Fruit fly (Drosophila melanogaster) whole organism, embryonic: ENCODE data around the gene CG43293.

ENCODE experiments used
- Blimp-1 ChIP-seq: fragments of 200-800 bp; sonication (Bioruptor generic); optimal IDR thresholded peaks from 3 replicates; lab custom pipeline; 2018; ENCODE audit warnings: missing biosample characterization, missing genetic modification characterization, mild to moderate bottlenecking, moderate library complexity, missing genetic modification reagents
- CG10959 ChIP-seq: fragments of 200-800 bp; sonication (Bioruptor generic); IDR thresholded peaks from 2 replicates; pipeline ENCODE4 v1.3.6; 2022; ENCODE audit warnings: missing biosample characterization, missing genetic modification characterization
- CG12104 ChIP-seq: fragments of 200-800 bp; sonication (Bioruptor generic); optimal IDR thresholded peaks from 3 replicates; lab custom pipeline; 2016; ENCODE audit warnings: missing biosample characterization, missing genetic modification characterization
- CG12155 ChIP-seq: fragments of 200-800 bp; sonication (Bioruptor generic); optimal IDR thresholded peaks from 3 replicates; lab custom pipeline; 2016; ENCODE audit warnings: missing biosample characterization, missing genetic modification characterization
- CG12219 ChIP-seq: fragments of 200-800 bp; sonication (Bioruptor generic); optimal IDR thresholded peaks from 3 replicates; lab custom pipeline; 2018; ENCODE audit warnings: missing biosample characterization, mild to moderate bottlenecking, missing genetic modification characterization
- CG13894 ChIP-seq: fragments of 200-800 bp; sonication (Bioruptor generic); optimal IDR thresholded peaks from 3 replicates; lab custom pipeline; 2018; ENCODE audit warnings: missing biosample characterization, mild to moderate bottlenecking, missing genetic modification characterization, moderate library complexity
- CG14667 ChIP-seq: fragments of 200-800 bp; sonication (Bioruptor generic); IDR thresholded peaks from 2 replicates; pipeline ENCODE4 v1.3.6; 2022; ENCODE audit warnings: missing biosample characterization, missing genetic modification characterization
- CG14965 ChIP-seq: fragments of 200-800 bp; sonication (Bioruptor generic); optimal IDR thresholded peaks from 2 replicates; lab custom pipeline; 2016; ENCODE audit warnings: missing biosample characterization, missing genetic modification characterization, borderline replicate concordance
- CG1603 ChIP-seq: fragments of 200-800 bp; sonication (Bioruptor generic); optimal IDR thresholded peaks from 2 replicates; lab custom pipeline; 2019; ENCODE audit warnings: missing biosample characterization, mild to moderate bottlenecking, missing genetic modification characterization, moderate library complexity
- CG1647 ChIP-seq: fragments of 200-800 bp; sonication (Bioruptor generic); optimal IDR thresholded peaks from 3 replicates; lab custom pipeline; 2016; ENCODE audit warnings: missing biosample characterization, missing genetic modification characterization
- CG17829 ChIP-seq: fragments of 200-800 bp; optimal IDR thresholded peaks from 2 replicates; lab custom pipeline; 2019; ENCODE audit warnings: missing biosample characterization, mild to moderate bottlenecking, missing genetic modification characterization, moderate library complexity
- CG1832 ChIP-seq: fragments of 200-800 bp; sonication (Bioruptor generic); optimal IDR thresholded peaks from 2 replicates; lab custom pipeline; 2017; ENCODE audit warnings: missing biosample characterization, mild to moderate bottlenecking, missing genetic modification characterization, inconsistent platforms
- CG30403 ChIP-seq: fragments of 200-800 bp; sonication (Bioruptor generic); optimal IDR thresholded peaks from 3 replicates; lab custom pipeline; 2016; ENCODE audit warnings: missing biosample characterization, missing genetic modification characterization
- CG5180 ChIP-seq: fragments of 200-800 bp; sonication (Bioruptor generic); optimal IDR thresholded peaks from 3 replicates; lab custom pipeline; 2017; ENCODE audit warnings: missing biosample characterization, missing genetic modification characterization, mild to moderate bottlenecking, moderate library complexity, missing genetic modification reagents
- CG6175 ChIP-seq: fragments of 200-800 bp; sonication (Bioruptor generic); IDR thresholded peaks from 3 replicates; pipeline ENCODE4 v1.3.6; 2022; ENCODE audit warnings: missing biosample characterization, missing genetic modification characterization
- CG6791 ChIP-seq: fragments of 200-800 bp; sonication (Bioruptor generic); IDR thresholded peaks from 3 replicates; pipeline ENCODE4 v1.3.6; 2022; ENCODE audit warnings: missing biosample characterization, missing genetic modification characterization; ENCODE audit not compliant: partially characterized antibody
- CG6854 ChIP-seq: fragments of 200-800 bp; sonication (Bioruptor generic); optimal IDR thresholded peaks from 3 replicates; lab custom pipeline; 2017; ENCODE audit warnings: missing biosample characterization, mild to moderate bottlenecking, missing genetic modification characterization
- CG7963 ChIP-seq: fragments of 200-800 bp; sonication (Bioruptor generic); IDR thresholded peaks from 3 replicates; pipeline ENCODE4 v1.3.6; 2022; ENCODE audit warnings: missing biosample characterization, missing genetic modification characterization; ENCODE audit not compliant: partially characterized antibody
- CG8290 ChIP-seq, 3 experiments: fragments of 200-800 bp; sonication (Bioruptor generic); optimal IDR thresholded peaks; 2 replicates each; lab custom pipeline; 2016 to 2019; ENCODE audit warnings: missing biosample characterization in 3 of 3, missing genetic modification characterization in 3 of 3, mild to moderate bottlenecking in 2 of 3, moderate library complexity in 1 of 3
- Camta ChIP-seq: fragments of 200-800 bp; sonication (Bioruptor generic); optimal IDR thresholded peaks from 2 replicates; lab custom pipeline; 2016; ENCODE audit warnings: missing biosample characterization, missing genetic modification characterization
- Dp ChIP-seq: fragments of 200-800 bp; sonication (Bioruptor generic); optimal IDR thresholded peaks from 2 replicates; lab custom pipeline; 2018; ENCODE audit warnings: missing biosample characterization, mild to moderate bottlenecking, missing genetic modification characterization, moderate library complexity
- E2f2 ChIP-seq: fragments of 200-800 bp; sonication (Bioruptor generic); IDR thresholded peaks from 2 replicates; pipeline ENCODE4 v1.3.6; 2022; ENCODE audit warnings: missing biosample characterization, missing genetic modification characterization
- Ets97D ChIP-seq: fragments of 200-800 bp; sonication (Bioruptor generic); optimal IDR thresholded peaks from 3 replicates; lab custom pipeline; 2016; ENCODE audit warnings: missing biosample characterization, missing genetic modification characterization
- HmgZ ChIP-seq: fragments of 200-800 bp; sonication (Bioruptor generic); optimal IDR thresholded peaks from 2 replicates; lab custom pipeline; 2018; ENCODE audit warnings: missing biosample characterization, mild to moderate bottlenecking, missing genetic modification characterization
- Lim3 ChIP-seq: fragments of 200-800 bp; sonication (Bioruptor generic); IDR thresholded peaks from 2 replicates; pipeline ENCODE4 v1.3.6; 2022; ENCODE audit warnings: missing biosample characterization, missing genetic modification characterization
- Mad ChIP-seq: fragments of 200-800 bp; sonication (Bioruptor generic); optimal IDR thresholded peaks from 2 replicates; lab custom pipeline; 2016; ENCODE audit warnings: missing biosample characterization, missing genetic modification characterization
- Mrtf ChIP-seq: fragments of 200-800 bp; sonication (Bioruptor generic); IDR thresholded peaks from 3 replicates; pipeline ENCODE4 v1.3.6; 2022; ENCODE audit warnings: missing biosample characterization, missing genetic modification characterization
- NC2β ChIP-seq: fragments of 200-800 bp; sonication (Bioruptor generic); optimal IDR thresholded peaks from 2 replicates; lab custom pipeline; 2016; ENCODE audit warnings: missing biosample characterization, missing genetic modification characterization
- Nf-YB ChIP-seq: fragments of 200-800 bp; sonication (Bioruptor generic); optimal IDR thresholded peaks from 3 replicates; lab custom pipeline; 2019; ENCODE audit warnings: missing biosample characterization, mild to moderate bottlenecking, missing genetic modification characterization, moderate library complexity
- Vsx1 ChIP-seq: fragments of 200-800 bp; sonication (Bioruptor generic); optimal IDR thresholded peaks from 2 replicates; lab custom pipeline; 2017; ENCODE audit warnings: missing biosample characterization, mild to moderate bottlenecking, missing genetic modification characterization, missing genetic modification reagents
- amos ChIP-seq: fragments of 200-800 bp; sonication (Bioruptor generic); IDR thresholded peaks from 2 replicates; pipeline ENCODE4 v1.3.6; 2022; ENCODE audit warnings: missing biosample characterization, missing genetic modification characterization; ENCODE audit not compliant: partially characterized antibody
- ap ChIP-seq: fragments of 200-800 bp; sonication (Bioruptor generic); IDR thresholded peaks from 2 replicates; pipeline ENCODE4 v1.3.6; 2022; ENCODE audit warnings: missing biosample characterization, missing genetic modification characterization
- cad ChIP-seq: fragments of >200 bp; optimal IDR thresholded peaks from 2 replicates; lab custom pipeline; 2017; ENCODE audit warnings: missing biosample characterization, missing genetic modification characterization
- chif ChIP-seq, 2 experiments: fragments of 200-800 bp; sonication (Bioruptor generic); optimal IDR thresholded peaks; 3 replicates each; lab custom pipeline; 2016; ENCODE audit warnings: missing biosample characterization in 2 of 2, missing genetic modification characterization in 2 of 2
- dmrt99B ChIP-seq: fragments of 200-800 bp; sonication (Bioruptor generic); optimal IDR thresholded peaks from 2 replicates; lab custom pipeline; 2018; ENCODE audit warnings: missing biosample characterization, mild to moderate bottlenecking, missing genetic modification characterization, moderate library complexity
- dysf ChIP-seq: fragments of 200-800 bp; sonication (Bioruptor generic); IDR thresholded peaks from 3 replicates; pipeline ENCODE4 v1.3.6; 2022; ENCODE audit warnings: missing biosample characterization, missing genetic modification characterization
- eve ChIP-seq, 2 experiments: fragments of >200 bp; optimal IDR thresholded peaks; 2 replicates each; lab custom pipeline; 2017; ENCODE audit warnings: missing biosample characterization in 2 of 2, missing genetic modification characterization in 2 of 2
- fd64A ChIP-seq: fragments of 200-800 bp; sonication (Bioruptor generic); optimal IDR thresholded peaks from 3 replicates; lab custom pipeline; 2018; ENCODE audit warnings: missing biosample characterization, mild to moderate bottlenecking, missing genetic modification characterization
- fru ChIP-seq: fragments of >200 bp; optimal IDR thresholded peaks from 2 replicates; lab custom pipeline; 2017
- gcm2 ChIP-seq: fragments of 200-800 bp; sonication (Bioruptor generic); optimal IDR thresholded peaks from 2 replicates; lab custom pipeline; 2016; ENCODE audit warnings: missing biosample characterization, missing genetic modification characterization
- grau ChIP-seq: fragments of 200-800 bp; optimal IDR thresholded peaks from 3 replicates; lab custom pipeline; 2019; ENCODE audit warnings: missing biosample characterization, mild to moderate bottlenecking, missing genetic modification characterization, moderate library complexity
- klu ChIP-seq: fragments of 200-800 bp; sonication (Bioruptor generic); IDR thresholded peaks from 2 replicates; pipeline ENCODE4 v1.3.6; 2022; ENCODE audit warnings: missing biosample characterization, missing genetic modification characterization
- lmd ChIP-seq: fragments of 200-800 bp; sonication (Bioruptor generic); IDR thresholded peaks from 2 replicates; pipeline ENCODE4 v1.3.6; 2022; ENCODE audit warnings: missing biosample characterization, missing genetic modification characterization
- oc ChIP-seq: fragments of 200-800 bp; sonication (Bioruptor generic); optimal IDR thresholded peaks from 2 replicates; lab custom pipeline; 2018; ENCODE audit warnings: missing biosample characterization, mild to moderate bottlenecking, missing genetic modification characterization, moderate library complexity
- odd ChIP-seq: fragments of 200-800 bp; sonication (Bioruptor generic); optimal IDR thresholded peaks from 2 replicates; lab custom pipeline; 2017; ENCODE audit warnings: missing biosample characterization, mild to moderate bottlenecking, missing genetic modification characterization
- pb ChIP-seq: fragments of 200-800 bp; sonication (Bioruptor generic); optimal IDR thresholded peaks from 3 replicates; lab custom pipeline; 2016; ENCODE audit warnings: missing biosample characterization, missing genetic modification characterization
- tap ChIP-seq: fragments of 200-800 bp; optimal IDR thresholded peaks from 3 replicates; lab custom pipeline; 2019; ENCODE audit warnings: missing biosample characterization, mild to moderate bottlenecking, missing genetic modification characterization, moderate library complexity
- vfl ChIP-seq: fragments of 200-800 bp; sonication (Bioruptor generic); optimal IDR thresholded peaks from 2 replicates; lab custom pipeline; 2016; ENCODE audit warnings: missing biosample characterization, missing genetic modification characterization
- wek ChIP-seq: fragments of 200-800 bp; sonication (Bioruptor generic); optimal IDR thresholded peaks from 3 replicates; lab custom pipeline; 2018; ENCODE audit warnings: missing biosample characterization, mild to moderate bottlenecking, missing genetic modification characterization, moderate library complexity
- z ChIP-seq: fragments of 200-800 bp; sonication (Bioruptor generic); IDR thresholded peaks from 3 replicates; pipeline ENCODE4 v1.3.6; 2022; ENCODE audit warnings: missing biosample characterization, missing genetic modification characterization

Gene CG43293

DNA sequence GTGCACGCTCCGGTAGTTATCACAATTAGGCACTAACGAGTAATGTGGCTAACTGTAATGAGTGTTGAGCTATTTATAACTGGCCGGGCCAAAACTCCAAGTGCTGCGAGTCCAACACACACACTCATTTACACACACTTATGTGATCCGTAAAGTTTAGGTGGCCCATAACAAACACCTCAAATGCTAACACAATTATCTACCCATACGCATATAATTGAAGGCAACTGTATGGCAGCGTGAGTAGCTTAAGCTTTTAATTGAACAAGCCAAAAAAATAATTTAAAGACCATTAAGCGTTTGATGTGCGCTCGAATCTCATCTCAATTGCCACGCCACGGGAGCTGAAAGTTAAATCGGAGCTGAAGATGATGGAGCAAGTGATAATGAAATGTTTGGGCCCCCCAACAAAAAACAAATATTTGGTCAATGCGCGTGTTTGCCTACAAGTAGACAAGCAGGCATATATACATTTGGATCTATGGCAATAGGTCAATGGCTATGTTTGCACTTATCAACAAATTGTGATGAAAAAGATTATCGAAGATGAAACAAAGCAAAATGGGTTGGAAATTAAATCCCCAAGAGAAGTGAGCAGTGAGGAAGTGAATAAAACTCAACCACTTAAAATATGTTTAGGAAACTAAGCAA is 44.9 kb upstream of the CG43293 start, which contains the start of gene Cpr65Av (continued):
- TF ChIP-seq CG1832 (GFP tag; lab: Kevin White, UChicago) (no peak), Lim3 (no peak), pb (GFP tag; lab: Kevin White, UChicago) (no peak), Mrtf (no peak), wek (GFP tag; lab: Kevin White, UChicago) (peak; percentile 50), CG30403 (GFP tag; lab: Kevin White, UChicago) (no peak), CG17829 (tag; lab: Kevin White, UChicago) (no peak), CG6175 (GFP tag; lab: Robert Waterston, UW) (no peak), lmd (GFP tag; lab: Robert Waterston, UW) (no peak), chif (GFP tag; optimal IDR thresholded peaks at IDR 0.05; lab: Kevin White, UChicago) (peak in 1 of 2 experiments; percentile 13), fd64A (GFP tag; lab: Kevin White, UChicago) (peak; percentile 16), HmgZ (tag; lab: Kevin White, UChicago) (no peak), NC2β (GFP tag; lab: Kevin White, UChicago) (no peak), fru (lab: Kevin White, UChicago) (no peak), ap (GFP tag; lab: Robert Waterston, UW) (no peak), CG14965 (GFP tag; lab: Kevin White, UChicago) (no peak), CG12155 (GFP tag; lab: Kevin White, UChicago) (no peak), Vsx1 (GFP tag; lab: Kevin White, UChicago) (no peak), E2f2 (GFP tag; lab: Robert Waterston, UW) (no peak), CG13894 (tag; lab: Kevin White, UChicago) (no peak), dysf (GFP tag; lab: Robert Waterston, UW) (no peak), grau (tag; lab: Kevin White, UChicago) (no peak), Camta (no peak), vfl (GFP tag; lab: Kevin White, UChicago) (no peak), amos (GFP tag; lab: Robert Waterston, UW) (no peak), Dp (GFP tag; lab: Kevin White, UChicago) (no peak), Blimp-1 (GFP tag; lab: Kevin White, UChicago) (peak; percentile 13), cad (GFP tag; lab: Kevin White, UChicago) (no peak), CG6791 (GFP tag; lab: Robert Waterston, UW) (no peak), CG8290 (GFP tag; optimal IDR thresholded peaks at IDR 0.05; lab: Kevin White, UChicago) (no peak), CG8290 (tag; optimal IDR thresholded peaks at IDR 0.05; lab: Kevin White, UChicago) (peak in 1 of 2 experiments; percentile 40), Nf-YB (GFP tag; lab: Kevin White, UChicago) (no peak), klu (GFP tag; lab: Robert Waterston, UW) (no peak), CG10959 (no peak), CG1603 (tag; lab: Kevin White, UChicago) (peak; percentile 48), CG14667 (GFP tag; lab: Robert Waterston, UW) (no peak), odd (GFP tag; lab: Kevin White, UChicago) (peak; percentile 33), CG12104 (peak; percentile 14), Mad (no peak), dmrt99B (tag; lab: Kevin White, UChicago) (peak; percentile 59), CG5180 (GFP tag; lab: Kevin White, UChicago) (peak; percentile 30), CG7963 (GFP tag; lab: Robert Waterston, UW) (no peak), tap (tag; lab: Kevin White, UChicago) (peak; percentile 42), z (GFP tag; lab: Robert Waterston, UW) (no peak), gcm2 (GFP tag; lab: Kevin White, UChicago) (no peak), oc (tag; lab: Kevin White, UChicago) (peak; percentile 22), CG6854 (GFP tag; lab: Kevin White, UChicago) (no peak), CG12219 (GFP tag; lab: Kevin White, UChicago) (peak; percentile 23), eve (GFP tag; optimal IDR thresholded peaks at IDR 0.05; lab: Kevin White, UChicago) (peak in 1 of 2 experiments; percentile 21), CG1647 (GFP tag; lab: Kevin White, UChicago) (no peak), Ets97D (GFP tag; lab: Kevin White, UChicago) (no peak)
